Fruit fly (Drosophila melanogaster) whole organism, embryonic: ENCODE measurements around the gene rhea.

ENCODE experiments used
- Adf1 ChIP-seq: fragments of 200-800 bp; sonication (Bioruptor generic); IDR thresholded peaks from 2 replicates; pipeline ENCODE4 v1.3.6; 2022; ENCODE audit warnings: missing biosample characterization, missing genetic modification characterization
- BEAF-32 ChIP-seq: fragments of 200-800 bp; sonication (Bioruptor generic); optimal IDR thresholded peaks from 3 replicates; lab custom pipeline; 2017; ENCODE audit warnings: missing biosample characterization, missing genetic modification characterization, mild to moderate bottlenecking, moderate library complexity, missing genetic modification reagents
- CG10366 ChIP-seq: fragments of 200-800 bp; sonication (Bioruptor generic); IDR thresholded peaks from 2 replicates; pipeline ENCODE4 v1.3.6; 2022; ENCODE audit warnings: missing biosample characterization, missing genetic modification characterization
- CG10431 ChIP-seq: fragments of 200-800 bp; sonication (Bioruptor generic); optimal IDR thresholded peaks from 3 replicates; lab custom pipeline; 2018; ENCODE audit warnings: missing biosample characterization, mild to moderate bottlenecking, missing genetic modification characterization
- CG12236 ChIP-seq: fragments of 200-800 bp; sonication (Bioruptor generic); optimal IDR thresholded peaks from 2 replicates; lab custom pipeline; 2016; ENCODE audit warnings: missing biosample characterization, missing genetic modification characterization
- CG12942 ChIP-seq: fragments of 200-800 bp; sonication (Bioruptor generic); optimal IDR thresholded peaks from 3 replicates; lab custom pipeline; 2016; ENCODE audit warnings: missing biosample characterization, missing genetic modification characterization
- CG13424 ChIP-seq: fragments of 200-800 bp; sonication (Bioruptor generic); optimal IDR thresholded peaks from 2 replicates; lab custom pipeline; 2019; ENCODE audit warnings: missing biosample characterization, mild to moderate bottlenecking, missing genetic modification characterization, moderate library complexity
- CG14710 ChIP-seq: fragments of 200-800 bp; sonication (Bioruptor generic); optimal IDR thresholded peaks from 3 replicates; lab custom pipeline; 2019; ENCODE audit warnings: missing biosample characterization, mild to moderate bottlenecking, missing genetic modification characterization, moderate library complexity
- CG15514 ChIP-seq: fragments of 200-800 bp; sonication (Bioruptor generic); optimal IDR thresholded peaks from 3 replicates; lab custom pipeline; 2017; ENCODE audit warnings: missing biosample characterization, missing genetic modification characterization, mild to moderate bottlenecking, moderate library complexity, missing genetic modification reagents
- CG1647 ChIP-seq: fragments of 200-800 bp; sonication (Bioruptor generic); optimal IDR thresholded peaks from 3 replicates; lab custom pipeline; 2016; ENCODE audit warnings: missing biosample characterization, missing genetic modification characterization
- CG17612 ChIP-seq: fragments of 200-800 bp; sonication (Bioruptor generic); IDR thresholded peaks from 2 replicates; pipeline ENCODE4 v1.3.6; 2022; ENCODE audit warnings: missing biosample characterization, missing genetic modification characterization
- CG17829 ChIP-seq: fragments of 200-800 bp; optimal IDR thresholded peaks from 2 replicates; lab custom pipeline; 2019; ENCODE audit warnings: missing biosample characterization, mild to moderate bottlenecking, missing genetic modification characterization, moderate library complexity
- CG18262 ChIP-seq: fragments of 200-800 bp; optimal IDR thresholded peaks from 3 replicates; lab custom pipeline; 2019; ENCODE audit warnings: missing biosample characterization, mild to moderate bottlenecking, missing genetic modification characterization, moderate library complexity
- CG2120 ChIP-seq: fragments of 200-800 bp; sonication (Bioruptor generic); optimal IDR thresholded peaks from 3 replicates; lab custom pipeline; 2016; ENCODE audit warnings: missing biosample characterization, missing genetic modification characterization
- CG2202 ChIP-seq: fragments of 200-800 bp; sonication (Bioruptor generic); optimal IDR thresholded peaks from 2 replicates; lab custom pipeline; 2018; ENCODE audit warnings: missing biosample characterization, mild to moderate bottlenecking, missing genetic modification characterization
- CG30020 ChIP-seq: fragments of 200-800 bp; optimal IDR thresholded peaks from 2 replicates; lab custom pipeline; 2019; ENCODE audit warnings: missing biosample characterization, mild to moderate bottlenecking, missing genetic modification characterization, moderate library complexity
- CG33213 ChIP-seq: fragments of 200-800 bp; sonication (Bioruptor generic); optimal IDR thresholded peaks from 3 replicates; lab custom pipeline; 2016; ENCODE audit warnings: missing biosample characterization, missing genetic modification characterization
- CG5180 ChIP-seq: fragments of 200-800 bp; sonication (Bioruptor generic); optimal IDR thresholded peaks from 3 replicates; lab custom pipeline; 2017; ENCODE audit warnings: missing biosample characterization, missing genetic modification characterization, mild to moderate bottlenecking, moderate library complexity, missing genetic modification reagents
- CG5953 ChIP-seq: fragments of 200-800 bp; sonication (Bioruptor generic); IDR thresholded peaks from 2 replicates; pipeline ENCODE4 v1.3.6; 2022; ENCODE audit warnings: missing biosample characterization, missing genetic modification characterization
- CG6254 ChIP-seq: fragments of 200-800 bp; sonication (Bioruptor generic); optimal IDR thresholded peaks from 3 replicates; lab custom pipeline; 2017; ENCODE audit warnings: mild to moderate bottlenecking, missing biosample characterization, missing genetic modification reagents, missing genetic modification characterization
- CG6765 ChIP-seq: fragments of 200-800 bp; sonication (Bioruptor generic); optimal IDR thresholded peaks from 3 replicates; lab custom pipeline; 2017; ENCODE audit warnings: missing biosample characterization, mild to moderate bottlenecking, missing genetic modification characterization
- CG6791 ChIP-seq: fragments of 200-800 bp; sonication (Bioruptor generic); IDR thresholded peaks from 3 replicates; pipeline ENCODE4 v1.3.6; 2022; ENCODE audit warnings: missing biosample characterization, missing genetic modification characterization; ENCODE audit not compliant: partially characterized antibody
- CG7786 ChIP-seq: fragments of 200-800 bp; sonication (Bioruptor generic); optimal IDR thresholded peaks from 2 replicates; lab custom pipeline; 2016; ENCODE audit warnings: missing biosample characterization, missing genetic modification characterization
- D19B ChIP-seq: fragments of 200-800 bp; sonication (Bioruptor generic); optimal IDR thresholded peaks from 2 replicates; lab custom pipeline; 2017; ENCODE audit warnings: missing biosample characterization, mild to moderate bottlenecking, missing genetic modification characterization
- Dad ChIP-seq: fragments of 200-800 bp; sonication (Bioruptor generic); optimal IDR thresholded peaks from 3 replicates; lab custom pipeline; 2016; ENCODE audit warnings: missing biosample characterization, missing genetic modification characterization
- Dfd ChIP-seq, 2 experiments: fragments of >200 bp; optimal IDR thresholded peaks; 2 replicates each; lab custom pipeline; 2017; ENCODE audit warnings: missing biosample characterization in 2 of 2, missing genetic modification characterization in 2 of 2
- Fer1 ChIP-seq: fragments of 200-800 bp; sonication (Bioruptor generic); optimal IDR thresholded peaks from 2 replicates; lab custom pipeline; 2017; ENCODE audit warnings: missing biosample characterization, mild to moderate bottlenecking, missing genetic modification characterization
- HLHmδ ChIP-seq: fragments of 200-800 bp; sonication (Bioruptor generic); optimal IDR thresholded peaks from 2 replicates; lab custom pipeline; 2018; ENCODE audit warnings: missing biosample characterization, mild to moderate bottlenecking, missing genetic modification characterization, moderate library complexity
- Hmr ChIP-seq: fragments of 200-800 bp; sonication (Bioruptor generic); optimal IDR thresholded peaks from 3 replicates; lab custom pipeline; 2017; ENCODE audit warnings: mild to moderate bottlenecking, missing biosample characterization, missing genetic modification reagents, missing genetic modification characterization
- MBD-R2 ChIP-seq: fragments of 200-800 bp; sonication (Bioruptor generic); IDR thresholded peaks from 2 replicates; pipeline ENCODE4 v1.3.6; 2022; ENCODE audit warnings: missing biosample characterization, missing genetic modification characterization
- TFAM ChIP-seq: fragments of 200-800 bp; sonication (Bioruptor generic); optimal IDR thresholded peaks from 2 replicates; lab custom pipeline; 2017; ENCODE audit warnings: missing biosample characterization, missing genetic modification characterization, inconsistent platforms
- Taf1 ChIP-seq: fragments of 200-800 bp; sonication (Bioruptor generic); IDR thresholded peaks from 2 replicates; pipeline ENCODE4 v1.3.6; 2022; ENCODE audit warnings: missing biosample characterization, missing genetic modification characterization
- YL-1 ChIP-seq: fragments of 200-800 bp; sonication (Bioruptor generic); optimal IDR thresholded peaks from 3 replicates; lab custom pipeline; 2017; ENCODE audit warnings: missing biosample characterization, mild to moderate bottlenecking, missing genetic modification characterization
- amos ChIP-seq: fragments of 200-800 bp; sonication (Bioruptor generic); IDR thresholded peaks from 2 replicates; pipeline ENCODE4 v1.3.6; 2022; ENCODE audit warnings: missing biosample characterization, missing genetic modification characterization; ENCODE audit not compliant: partially characterized antibody
- ci ChIP-seq: fragments of 200-800 bp; sonication (Bioruptor generic); IDR thresholded peaks from 3 replicates; pipeline ENCODE4 v1.3.6; 2022; ENCODE audit warnings: missing biosample characterization, missing genetic modification characterization
- cwo ChIP-seq: fragments of 200-800 bp; sonication (Bioruptor generic); optimal IDR thresholded peaks from 3 replicates; lab custom pipeline; 2017; ENCODE audit warnings: missing biosample characterization, missing genetic modification characterization, mild to moderate bottlenecking, moderate library complexity, missing genetic modification reagents
- dan ChIP-seq: fragments of 200-800 bp; sonication (Bioruptor generic); IDR thresholded peaks from 2 replicates; pipeline ENCODE4 v1.3.6; 2022; ENCODE audit warnings: missing biosample characterization, missing genetic modification characterization
- exex ChIP-seq: fragments of 200-800 bp; sonication (Bioruptor generic); optimal IDR thresholded peaks from 4 replicates; lab custom pipeline; 2018; ENCODE audit warnings: missing biosample characterization, mild to moderate bottlenecking, missing genetic modification characterization, moderate library complexity
- grau ChIP-seq: fragments of 200-800 bp; optimal IDR thresholded peaks from 3 replicates; lab custom pipeline; 2019; ENCODE audit warnings: missing biosample characterization, mild to moderate bottlenecking, missing genetic modification characterization, moderate library complexity
- gro ChIP-seq: fragments of 200-800 bp; sonication (Bioruptor generic); optimal IDR thresholded peaks from 2 replicates; lab custom pipeline; 2016; ENCODE audit warnings: missing biosample characterization, missing genetic modification characterization
- hbn ChIP-seq: fragments of 200-800 bp; sonication (Bioruptor generic); IDR thresholded peaks from 2 replicates; pipeline ENCODE4 v1.3.6; 2022; ENCODE audit warnings: missing biosample characterization, missing genetic modification characterization; ENCODE audit not compliant: partially characterized antibody
- luna ChIP-seq: fragments of 200-800 bp; sonication (Bioruptor generic); optimal IDR thresholded peaks from 2 replicates; lab custom pipeline; 2016; ENCODE audit warnings: missing biosample characterization, missing genetic modification characterization
- nau ChIP-seq: fragments of 200-800 bp; sonication (Bioruptor generic); optimal IDR thresholded peaks from 3 replicates; lab custom pipeline; 2017; ENCODE audit warnings: missing biosample characterization, mild to moderate bottlenecking, missing genetic modification characterization, missing genetic modification reagents
- ranshi ChIP-seq: fragments of 200-800 bp; sonication (Bioruptor generic); IDR thresholded peaks from 2 replicates; pipeline ENCODE4 v1.3.6; 2022; ENCODE audit warnings: missing biosample characterization, missing genetic modification characterization
- slp2 ChIP-seq: fragments of 200-800 bp; sonication (Bioruptor generic); optimal IDR thresholded peaks from 2 replicates; lab custom pipeline; 2016; ENCODE audit warnings: missing biosample characterization, missing genetic modification characterization
- sr ChIP-seq: fragments of 200-800 bp; sonication (Bioruptor generic); IDR thresholded peaks from 3 replicates; pipeline ENCODE4 v1.3.6; 2022; ENCODE audit warnings: missing biosample characterization, missing genetic modification characterization
- stc ChIP-seq: fragments of 200-800 bp; sonication (Bioruptor generic); IDR thresholded peaks from 2 replicates; pipeline ENCODE4 v1.3.6; 2022; ENCODE audit warnings: missing biosample characterization, missing genetic modification characterization
- tup ChIP-seq: fragments of 200-800 bp; sonication (Bioruptor generic); optimal IDR thresholded peaks from 2 replicates; lab custom pipeline; 2016; ENCODE audit warnings: missing biosample characterization, mild to moderate bottlenecking, missing genetic modification characterization, moderate library complexity
- twi ChIP-seq: fragments of 200-800 bp; optimal IDR thresholded peaks from 2 replicates; lab custom pipeline; 2019; ENCODE audit warnings: missing biosample characterization, mild to moderate bottlenecking, missing genetic modification characterization, moderate library complexity
- tx ChIP-seq: fragments of 200-800 bp; sonication (Bioruptor generic); optimal IDR thresholded peaks from 2 replicates; lab custom pipeline; 2016; ENCODE audit warnings: missing biosample characterization, missing genetic modification characterization

The rhea gene

DNA sequence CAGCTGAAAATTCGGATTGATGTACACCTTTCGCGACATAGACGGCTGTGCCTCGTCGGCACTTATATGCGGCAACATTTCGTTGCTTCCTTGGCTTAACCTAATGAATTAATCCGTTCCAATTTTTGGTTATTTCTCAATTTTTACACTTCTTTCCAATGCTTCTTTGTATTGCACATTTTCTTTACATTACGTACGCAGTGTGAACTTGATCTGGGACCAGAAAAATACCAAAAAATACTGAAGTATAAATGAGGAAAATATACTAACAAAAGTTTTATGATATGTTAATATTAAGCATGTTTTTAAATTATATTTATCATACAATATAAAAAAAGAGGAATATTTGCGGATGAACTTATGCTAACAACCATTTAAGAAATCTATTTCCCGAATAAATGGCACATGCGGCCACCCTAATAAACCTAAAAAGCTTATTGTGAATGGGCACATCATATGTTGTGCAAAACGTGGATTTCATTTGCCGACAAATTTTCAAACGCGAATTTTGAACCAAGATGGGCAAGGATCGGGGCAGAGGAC, 35.2 kb upstream of the rhea start, which contains the start of the genes ZC3H3 and Pus7 (continued):
- peak; percentile 37 for TF ChIP-seq CG13424
- no peak for TF ChIP-seq tx (GFP tag; lab: Kevin White, UChicago)
- TF ChIP-seq CG6791 (GFP tag; lab: Robert Waterston, UW): no peak
- TF ChIP-seq nau (GFP tag; lab: Kevin White, UChicago): no peak
- peak; percentile 65 for TF ChIP-seq MBD-R2 (GFP tag; lab: Robert Waterston, UW)
- no peak for TF ChIP-seq Dfd (GFP tag; optimal IDR thresholded peaks at IDR 0.05; lab: Kevin White, UChicago)
- TF ChIP-seq YL-1: peak; percentile 67
- TF ChIP-seq CG17829: peak; percentile 51
- no peak for TF ChIP-seq exex (tag; lab: Kevin White, UChicago)
- peak; percentile 26 for TF ChIP-seq grau
- peak; percentile 15 for TF ChIP-seq Fer1 (GFP tag; lab: Kevin White, UChicago)
- TF ChIP-seq Taf1: no peak

DNA sequence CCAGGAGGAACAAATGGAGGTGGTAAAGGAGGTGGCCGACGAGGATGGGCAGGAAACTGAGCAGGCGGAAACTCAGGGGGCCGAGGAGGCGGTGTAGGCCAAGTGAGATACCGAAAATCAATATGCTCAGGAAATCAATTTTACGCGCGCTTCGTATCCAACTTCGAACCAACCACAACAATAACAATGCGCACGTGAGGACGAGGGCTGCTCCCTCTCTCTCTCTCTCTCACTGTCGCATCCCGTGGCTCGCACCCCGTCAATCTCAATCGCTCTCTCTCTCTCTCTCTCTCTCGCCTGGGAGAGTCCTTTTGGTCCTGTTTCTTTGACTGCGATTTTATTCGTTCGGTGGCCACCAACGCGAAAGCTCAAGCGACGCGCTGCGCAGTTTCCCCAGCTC, 32.4 kb upstream of the rhea start, which contains the start of gene CG6765:
CG6765 (plus strand) TSS at position 340 of the 400 bp plus-strand sequence.
- TF ChIP-seq CG5953 (GFP tag; lab: Robert Waterston, UW) (no peak), CG33213 (GFP tag; lab: Kevin White, UChicago) (no peak), CG17612 (no peak), twi (tag; lab: Kevin White, UChicago) (no peak), CG2202 (tag; lab: Kevin White, UChicago) (no peak), luna (GFP tag; lab: Kevin White, UChicago) (no peak), CG6254 (no peak), HLHmδ (GFP tag; lab: Kevin White, UChicago) (no peak), BEAF-32 (GFP tag; lab: Kevin White, UChicago) (no peak), cwo (GFP tag; lab: Kevin White, UChicago) (peak; percentile 11), Hmr (peak; percentile 18), CG12942 (GFP tag; lab: Kevin White, UChicago) (no peak), CG5180 (GFP tag; lab: Kevin White, UChicago) (peak; percentile 64), ci (no peak), amos (GFP tag; lab: Robert Waterston, UW) (0 out of 2 replicates have a peak, but pooled peaks have one; percentile 4), slp2 (GFP tag; lab: Kevin White, UChicago) (no peak), TFAM (GFP tag; lab: Kevin White, UChicago) (no peak), D19B (GFP tag; lab: Kevin White, UChicago) (no peak), CG2120 (GFP tag; lab: Kevin White, UChicago) (no peak), ranshi (GFP tag; lab: Robert Waterston, UW) (no peak), CG10431 (GFP tag; lab: Kevin White, UChicago) (no peak), CG14710 (no peak), CG15514 (GFP tag; lab: Kevin White, UChicago) (peak; percentile 2), Dad (GFP tag; lab: Kevin White, UChicago) (no peak), Adf1 (GFP tag; lab: Robert Waterston, UW) (peak; percentile 6; the same call in 1 of the 2 replicates), sr (GFP tag; lab: Robert Waterston, UW) (no peak), CG1647 (GFP tag; lab: Kevin White, UChicago) (no peak), dan (GFP tag; lab: Robert Waterston, UW) (no peak), CG10366 (GFP tag; lab: Robert Waterston, UW) (no peak), gro (no peak), tup (GFP tag; lab: Kevin White, UChicago) (no peak), CG18262 (tag; lab: Kevin White, UChicago) (no peak), stc (no peak), CG12236 (GFP tag; lab: Kevin White, UChicago) (no peak), CG30020 (tag; lab: Kevin White, UChicago) (no peak), hbn (0 out of 2 replicates have a peak, but pooled peaks have one; percentile 29), CG7786 (GFP tag; lab: Kevin White, UChicago) (no peak), CG6765 (GFP tag; lab: Kevin White, UChicago) (peak; percentile 86)
